Worm (Caenorhabditis elegans) whole organism, midembryonic: ENCODE measurements around the gene Y53C12B.7.
"Not testable (repeated sequence)": the region's sequence is repeated elsewhere in the genome, so short reads cannot be mapped to it uniquely, and the experiment has no call there.

Experiments
- T22C8.4 ChIP-seq: fragments of 200-800 bp; sonication (Bioruptor generic); IDR thresholded peaks from 2 replicates; pipeline ENCODE4 v1.3.6; 2022; ENCODE audit warnings: missing genetic modification characterization, missing compliant biosample characterization
- cog-1 ChIP-seq: sonication (generic microtip); optimal IDR thresholded peaks from 2 replicates; lab custom pipeline; 2016; ENCODE audit warnings: missing genetic modification characterization, missing compliant biosample characterization
- flt-1 ChIP-seq: fragments of 200-800 bp; sonication (Bioruptor generic); IDR thresholded peaks from 2 replicates; pipeline ENCODE4 v1.3.6; 2022; ENCODE audit warnings: missing genetic modification characterization, missing compliant biosample characterization
- klf-2 ChIP-seq: fragments of 200-800 bp; sonication (Bioruptor generic); conservative IDR thresholded peaks from 2 replicates; pipeline ENCODE4 v1.3.6; 2022; ENCODE audit warnings: missing genetic modification reagents, missing genetic modification characterization, missing compliant biosample characterization
- med-1 ChIP-seq: sonication (generic microtip); optimal IDR thresholded peaks from 2 replicates; lab custom pipeline; 2017; ENCODE audit warnings: missing genetic modification characterization, mild to moderate bottlenecking, missing compliant biosample characterization, antibody characterized with exemption, missing genetic modification reagents; ENCODE audit not compliant: insufficient read depth
- ref-1 ChIP-seq: fragments of 200-800 bp; sonication (Bioruptor generic); conservative IDR thresholded peaks from 2 replicates; pipeline ENCODE4 v1.3.6; 2022; ENCODE audit warnings: missing genetic modification reagents, missing genetic modification characterization, missing compliant biosample characterization
- tab-1 ChIP-seq: fragments of 200-800 bp; sonication (Bioruptor generic); IDR thresholded peaks from 2 replicates; pipeline ENCODE4 v1.3.6; 2022; ENCODE audit warnings: missing genetic modification characterization, missing compliant biosample characterization
- ztf-23 ChIP-seq: fragments of 200-800 bp; sonication (Bioruptor generic); IDR thresholded peaks from 2 replicates; pipeline ENCODE4 v1.3.6; 2022; ENCODE audit warnings: missing genetic modification reagents, missing genetic modification characterization, missing compliant biosample characterization
- ztf-29 ChIP-seq: fragments of 200-800 bp; sonication (Bioruptor generic); IDR thresholded peaks from 2 replicates; pipeline ENCODE4 v1.3.6; 2022; ENCODE audit warnings: missing genetic modification reagents, missing genetic modification characterization, missing compliant biosample characterization

The Y53C12B.7 gene

DNA sequence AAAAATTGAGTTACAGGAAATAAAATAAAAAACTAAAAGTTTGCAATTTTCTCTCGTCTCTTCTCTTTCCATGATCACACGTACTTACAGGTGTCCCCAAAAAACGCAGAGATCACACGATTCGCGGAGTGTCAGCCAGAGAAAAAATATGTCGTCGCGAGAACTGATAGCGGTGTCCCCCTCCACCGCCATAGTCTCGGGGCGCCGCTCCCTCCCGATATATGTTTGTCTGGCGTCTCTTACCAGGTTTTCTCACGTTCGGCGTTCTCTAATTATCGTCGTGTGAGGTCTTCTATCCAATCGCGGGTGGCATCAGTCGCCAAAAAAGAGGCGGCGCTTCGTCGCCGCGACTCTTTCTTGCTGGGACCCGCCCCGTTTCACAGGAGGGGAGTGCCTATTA is 21.2 kb downstream of the Y53C12B.7 start, which contains the start of gene mab-3:
TSS of gene mab-3 (plus strand) at position 328 of the 400 bp plus-strand sequence.
- TF ChIP-seq cog-1 (tag; lab: Kevin White, UChicago); tab-1; ztf-29 (GFP tag; lab: Robert Waterston, UW): not testable (repeated sequence)

DNA sequence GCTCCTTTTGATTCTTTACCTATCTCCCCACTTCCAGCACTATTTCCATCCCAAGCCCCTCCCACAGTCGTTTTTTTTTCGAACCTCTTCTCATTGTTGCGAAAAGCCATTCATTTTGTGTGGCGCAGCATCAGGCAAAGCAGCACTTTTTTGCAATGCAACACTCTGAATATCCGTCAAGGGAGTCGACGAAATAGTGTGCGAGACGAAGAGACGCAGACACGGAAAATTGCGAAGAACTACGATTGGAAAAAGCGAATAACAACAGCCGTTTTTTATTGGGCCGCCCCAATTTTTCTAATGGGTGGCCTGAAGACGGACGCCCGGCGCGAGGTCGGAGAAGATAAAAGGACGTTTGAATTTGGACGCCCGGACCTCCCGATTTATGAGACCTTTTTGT is 23.2 kb downstream of the Y53C12B.7 start:
- no peak for TF ChIP-seq T22C8.4
- TF ChIP-seq med-1 (GFP tag; lab: Kevin White, UChicago): no peak
- no peak for TF ChIP-seq klf-2 (GFP tag; lab: Robert Waterston, UW)
- no peak for TF ChIP-seq cog-1 (tag; lab: Kevin White, UChicago)
- no peak for TF ChIP-seq ref-1 (GFP tag; lab: Robert Waterston, UW)
- no peak for TF ChIP-seq flt-1 (GFP tag; lab: Robert Waterston, UW)
- TF ChIP-seq tab-1: no peak
- no peak for TF ChIP-seq ztf-29 (GFP tag; lab: Robert Waterston, UW)
- TF ChIP-seq ztf-23 (GFP tag; lab: Robert Waterston, UW): no peak

DNA sequence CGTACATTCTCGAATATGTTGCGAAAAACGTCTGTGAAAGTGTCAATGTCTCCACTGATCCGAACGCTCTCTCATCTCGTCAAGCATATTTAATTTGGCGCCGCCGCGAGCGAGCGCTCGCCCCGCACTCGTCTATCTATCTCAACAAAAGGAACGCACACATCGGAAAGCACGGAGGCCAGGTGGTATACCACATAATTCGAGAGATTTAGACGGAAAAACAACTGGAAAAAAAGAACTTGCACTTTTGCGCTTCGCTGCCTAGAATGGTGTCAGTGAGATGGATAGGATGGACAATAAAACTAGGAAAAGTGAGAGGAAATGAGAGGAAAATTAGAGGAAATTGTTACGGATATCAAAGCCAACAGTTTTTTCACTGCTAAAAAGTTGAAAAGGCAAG is 23.8 kb downstream of the Y53C12B.7 start:
- TF ChIP-seq klf-2 (GFP tag; lab: Robert Waterston, UW): no peak
- TF ChIP-seq med-1 (GFP tag; lab: Kevin White, UChicago): no peak
- TF ChIP-seq ztf-29 (GFP tag; lab: Robert Waterston, UW): no peak
- TF ChIP-seq tab-1: no peak
- TF ChIP-seq ref-1 (GFP tag; lab: Robert Waterston, UW): no peak

DNA sequence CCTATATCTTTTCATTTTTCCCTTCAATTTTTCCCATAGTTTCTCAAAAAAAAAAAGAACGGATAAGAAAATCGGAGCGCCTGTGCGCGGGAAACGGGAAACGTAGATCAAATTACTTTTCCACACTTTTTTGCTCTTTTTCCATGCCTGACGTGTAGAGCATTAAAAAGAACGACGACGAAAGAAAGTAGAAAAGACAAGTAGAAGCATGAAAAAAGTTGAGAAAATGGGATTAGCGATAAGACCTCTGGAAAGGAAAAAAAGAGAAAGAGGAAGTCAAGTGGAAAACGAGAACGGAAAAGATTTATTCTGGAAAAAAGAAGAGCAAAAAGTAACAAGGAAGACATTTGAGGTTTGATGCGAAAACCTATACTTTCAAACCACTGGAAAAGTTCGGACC is 24.5 kb downstream of the Y53C12B.7 start:
- TF ChIP-seq med-1 (GFP tag; lab: Kevin White, UChicago) (no peak), cog-1 (tag; lab: Kevin White, UChicago) (no peak), ref-1 (GFP tag; lab: Robert Waterston, UW) (no peak), flt-1 (GFP tag; lab: Robert Waterston, UW) (no peak), ztf-29 (GFP tag; lab: Robert Waterston, UW) (no peak), ztf-23 (GFP tag; lab: Robert Waterston, UW) (no peak), tab-1 (no peak), T22C8.4 (no peak), klf-2 (GFP tag; lab: Robert Waterston, UW) (no peak)

DNA sequence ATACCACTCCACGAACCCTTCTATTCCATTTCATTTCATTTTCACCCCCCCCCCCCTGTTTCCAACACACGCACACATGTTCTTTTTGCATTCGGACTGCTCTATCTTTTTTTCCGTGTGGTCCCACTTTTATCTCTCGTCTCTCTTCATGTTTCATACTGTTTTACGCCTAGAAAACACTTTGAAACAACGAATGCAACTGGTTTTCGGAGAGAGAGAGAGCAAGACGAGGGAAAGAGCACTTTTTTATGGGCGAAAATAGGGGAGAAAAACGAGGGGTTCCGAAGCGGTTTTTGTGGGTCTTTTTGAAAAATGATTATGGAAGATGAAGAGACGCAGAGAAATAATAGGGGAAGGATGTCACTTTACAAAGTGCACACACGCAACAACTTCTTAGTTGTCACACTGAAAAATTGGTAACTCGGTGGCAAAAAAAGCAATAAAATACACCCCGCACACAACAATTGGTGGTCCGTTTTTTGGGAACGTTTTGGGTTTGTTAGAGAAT is 25.8 kb downstream of the Y53C12B.7 start:
- TF ChIP-seq med-1 (GFP tag; lab: Kevin White, UChicago): no peak
- no peak for TF ChIP-seq flt-1 (GFP tag; lab: Robert Waterston, UW)
- no peak for TF ChIP-seq ztf-23 (GFP tag; lab: Robert Waterston, UW)
- TF ChIP-seq tab-1: no peak
- TF ChIP-seq ref-1 (GFP tag; lab: Robert Waterston, UW): no peak
- TF ChIP-seq klf-2 (GFP tag; lab: Robert Waterston, UW): no peak
- no peak for TF ChIP-seq ztf-29 (GFP tag; lab: Robert Waterston, UW)

DNA sequence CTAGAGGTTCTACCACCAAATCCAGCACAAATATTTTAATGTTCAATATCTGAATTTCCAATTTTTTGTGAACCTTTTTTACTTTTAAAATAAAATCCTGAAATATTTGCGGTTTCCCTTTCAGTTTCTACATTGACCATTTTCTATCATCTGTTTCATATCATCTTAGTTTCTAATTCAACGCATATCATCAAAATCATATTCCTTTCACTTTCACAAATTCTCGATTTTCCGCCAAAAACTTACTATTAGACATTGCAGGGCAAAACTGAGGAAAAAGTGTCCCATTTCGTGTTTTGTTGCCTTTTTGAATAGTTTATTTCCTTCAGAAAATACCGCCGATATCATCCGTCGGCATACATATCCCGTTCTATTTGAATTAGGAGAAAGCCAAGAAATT is 28.0 kb downstream of the Y53C12B.7 start:
- TF ChIP-seq ref-1 (GFP tag; lab: Robert Waterston, UW) (no peak), ztf-29 (GFP tag; lab: Robert Waterston, UW) (no peak), ztf-23 (GFP tag; lab: Robert Waterston, UW) (no peak), flt-1 (GFP tag; lab: Robert Waterston, UW) (no peak), klf-2 (GFP tag; lab: Robert Waterston, UW) (no peak), tab-1 (no peak), cog-1 (tag; lab: Kevin White, UChicago) (no peak), T22C8.4 (no peak), med-1 (GFP tag; lab: Kevin White, UChicago) (no peak)

DNA sequence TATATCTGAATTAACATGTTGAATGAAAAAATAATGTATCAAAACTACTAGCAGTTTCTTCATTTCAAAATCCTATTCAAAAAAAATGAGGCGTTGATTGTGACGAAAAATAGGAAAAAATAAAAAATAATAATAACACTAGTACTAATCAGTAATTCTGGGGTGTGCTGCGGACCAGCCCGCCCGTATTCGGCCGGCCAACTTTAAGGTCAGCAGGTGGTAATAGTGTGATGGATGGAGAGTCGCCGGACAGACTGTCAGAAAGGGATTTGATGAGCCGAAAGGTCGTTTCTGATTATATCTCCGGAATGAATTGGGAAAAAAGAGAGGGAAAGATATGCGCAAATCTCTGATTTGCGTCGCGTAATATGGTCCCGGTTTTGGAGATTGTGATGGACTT is 28.6 kb downstream of the Y53C12B.7 start, which contains the start of gene cutl-2:
TSS of gene cutl-2 (minus strand) at position 210 of the 400 bp plus-strand sequence.
- TF ChIP-seq ref-1 (GFP tag; lab: Robert Waterston, UW): no peak

DNA sequence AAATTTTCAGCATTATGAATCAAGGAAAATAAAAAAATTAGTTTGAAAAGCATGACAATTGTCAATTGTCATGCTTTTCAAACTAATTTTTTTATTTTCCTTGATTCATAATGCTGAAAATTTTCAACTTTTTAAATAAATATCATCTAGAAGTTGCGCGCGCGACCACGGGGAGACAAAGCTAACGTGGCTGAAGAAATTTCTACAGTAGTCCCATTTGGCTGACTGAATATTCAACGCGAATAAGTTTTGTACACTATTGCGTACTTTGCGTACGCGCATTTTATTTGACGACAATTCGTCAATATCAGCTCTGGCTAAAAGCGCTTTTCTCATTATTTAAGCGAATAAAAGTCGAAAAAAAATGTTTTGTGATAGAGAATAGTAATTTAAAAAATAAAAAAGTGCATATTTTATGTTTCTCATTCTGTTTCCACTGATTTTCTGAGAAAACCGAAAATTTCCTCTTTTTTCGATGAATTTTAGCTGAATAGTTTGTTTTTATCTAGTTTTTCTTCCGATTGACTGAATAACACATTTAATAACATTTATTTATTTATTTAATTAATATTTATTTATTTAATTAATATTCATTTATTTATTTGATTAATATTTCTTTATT is 34.3 kb downstream of the Y53C12B.7 start, which contains the start of gene Y53C12A.11:
TSS of gene Y53C12A.11 (minus strand) at position 68 of the 622 bp plus-strand sequence.
- TF ChIP-seq flt-1 (GFP tag; lab: Robert Waterston, UW); T22C8.4; med-1 (GFP tag; lab: Kevin White, UChicago): not testable (repeated sequence)

DNA sequence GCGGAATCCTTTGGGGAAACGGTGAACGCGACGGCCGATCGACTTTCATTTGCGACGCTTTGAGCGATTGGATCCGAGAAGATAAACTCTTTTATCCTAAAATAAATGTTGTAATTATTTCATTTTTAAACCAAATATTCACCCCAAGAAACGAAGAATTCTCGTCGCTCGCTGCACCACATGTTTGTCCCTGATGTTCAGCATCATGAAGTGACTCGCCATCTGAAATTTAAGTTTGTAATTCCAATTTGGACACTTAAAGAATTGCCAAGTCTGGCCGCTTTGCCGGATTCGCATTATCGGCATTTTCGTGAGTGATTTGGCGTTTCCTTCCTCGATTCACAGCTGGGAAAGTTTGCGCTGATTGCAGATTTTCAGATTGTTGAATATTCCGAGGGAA is 35.1 kb downstream of the Y53C12B.7 start, which contains the start of gene Y53C12A.6:
TSS of gene Y53C12A.6 (minus strand) at position 101 of the 400 bp plus-strand sequence.
- TF ChIP-seq ref-1 (GFP tag; lab: Robert Waterston, UW) (no peak), cog-1 (tag; lab: Kevin White, UChicago) (no peak), ztf-23 (GFP tag; lab: Robert Waterston, UW) (no peak), tab-1 (no peak), ztf-29 (GFP tag; lab: Robert Waterston, UW) (no peak), T22C8.4 (no peak), flt-1 (GFP tag; lab: Robert Waterston, UW) (no peak), klf-2 (GFP tag; lab: Robert Waterston, UW) (no peak), med-1 (GFP tag; lab: Kevin White, UChicago) (no peak)
